Worm (Caenorhabditis elegans): ENCODE data around the gene R57.2.

DNA sequence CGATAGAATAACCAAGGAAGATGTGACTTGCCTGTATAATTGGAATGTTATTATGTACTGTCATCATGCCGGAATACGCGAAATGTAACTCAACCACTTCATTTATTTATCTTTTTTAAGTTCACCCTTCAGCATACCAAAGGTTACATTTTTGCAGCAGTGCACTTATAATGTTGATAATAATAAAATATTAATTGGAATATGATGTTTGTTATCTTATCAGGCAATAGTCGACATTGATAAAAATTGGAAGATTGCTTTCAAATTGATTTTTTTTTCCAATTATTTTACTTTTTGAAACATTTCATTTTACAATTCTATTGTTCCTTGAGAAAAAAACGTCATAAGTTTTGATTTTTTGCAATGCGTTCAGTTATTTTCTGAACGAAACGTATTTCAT, 2.1 kb downstream of the R57.2 start:
- no peak for TF ChIP-seq F13H6.1 (tag; optimal IDR thresholded peaks at IDR 0.05)
- no peak for TF ChIP-seq nfya-1 (tag; optimal IDR thresholded peaks at IDR 0.05)
